Fruit fly (Drosophila melanogaster): ENCODE data around the gene Nckx30C.

dm6 chr2L:9700454-9700853 is 45.8 kb downstream of the Nckx30C start, which contains the start of gene pelo:
- no peak for TF ChIP-seq CG6276 (GFP tag; optimal IDR thresholded peaks at IDR 0.05)
- peak; percentile 40 for TF ChIP-seq CG3919 (GFP tag; optimal IDR thresholded peaks at IDR 0.05)
- TF ChIP-seq Ets96B (tag; optimal IDR thresholded peaks at IDR 0.05) = peak; percentile 53

Measured in whole organism, prepupa.